Worm (Caenorhabditis elegans) whole organism, early embryonic: ENCODE measurements around the gene C33F10.12.

Experiments
- B0310.2 ChIP-seq: sonication (generic microtip); optimal IDR thresholded peaks from 2 replicates; lab custom pipeline; 2016; ENCODE audit warnings: mild to moderate bottlenecking, missing genetic modification characterization, missing compliant biosample characterization
- F13C5.2 ChIP-seq: sonication (generic microtip); optimal IDR thresholded peaks from 2 replicates; lab custom pipeline; 2017; ENCODE audit warnings: mild to moderate bottlenecking, missing genetic modification characterization, inconsistent platforms, missing compliant biosample characterization
- aly-1 ChIP-seq: sonication (generic microtip); optimal IDR thresholded peaks from 2 replicates; lab custom pipeline; 2016; ENCODE audit warnings: missing genetic modification characterization, missing compliant biosample characterization
- ama-1 ChIP-seq: fragments of 150-350 bp; optimal IDR thresholded peaks from 2 replicates; lab custom pipeline; 2014
- ceh-13 ChIP-seq: fragments of 200-800 bp; sonication (Bioruptor generic); optimal IDR thresholded peaks from 2 replicates; lab custom pipeline; 2018; ENCODE audit warnings: mild to moderate bottlenecking, missing genetic modification characterization, missing compliant biosample characterization
- ceh-36 ChIP-seq: sonication (generic microtip); optimal IDR thresholded peaks from 2 replicates; lab custom pipeline; 2016; ENCODE audit warnings: missing genetic modification characterization, inconsistent platforms, missing compliant biosample characterization
- ets-7 ChIP-seq: sonication (generic microtip); optimal IDR thresholded peaks from 2 replicates; lab custom pipeline; 2016; ENCODE audit warnings: missing genotype, missing genetic modification characterization, missing compliant biosample characterization
- flt-1 ChIP-seq: fragments of 200-800 bp; sonication (Bioruptor generic); IDR thresholded peaks from 2 replicates; pipeline ENCODE4 v1.3.6; 2022; ENCODE audit warnings: missing genetic modification characterization, missing compliant biosample characterization
- hmbx-1 ChIP-seq: sonication (generic microtip); optimal IDR thresholded peaks from 2 replicates; lab custom pipeline; 2016; ENCODE audit warnings: mild to moderate bottlenecking, missing genetic modification characterization, missing compliant biosample characterization
- hmg-4 ChIP-seq: fragments of 200-800 bp; sonication (Bioruptor generic); optimal IDR thresholded peaks from 2 replicates; lab custom pipeline; 2018; ENCODE audit warnings: mild to moderate bottlenecking, missing genetic modification characterization, missing compliant biosample characterization
- hnd-1 ChIP-seq: sonication (generic microtip); optimal IDR thresholded peaks from 2 replicates; lab custom pipeline; 2016; ENCODE audit warnings: missing genetic modification characterization, missing compliant biosample characterization
- pes-1 ChIP-seq: fragments of 200-800 bp; sonication (Bioruptor generic); IDR thresholded peaks from 2 replicates; pipeline ENCODE4 v1.3.6; 2022; ENCODE audit warnings: missing genetic modification reagents, missing genetic modification characterization, missing compliant biosample characterization
- scrt-1 ChIP-seq: fragments of 200-800 bp; sonication (Bioruptor generic); IDR thresholded peaks from 2 replicates; pipeline ENCODE4 v1.3.6; 2022; ENCODE audit warnings: missing genetic modification characterization, missing compliant biosample characterization
- sea-1 ChIP-seq: fragments of 200-800 bp; sonication (Bioruptor generic); conservative IDR thresholded peaks from 2 replicates; pipeline ENCODE4 v1.3.6; 2022; ENCODE audit warnings: missing genetic modification characterization, missing compliant biosample characterization
- tbx-11 ChIP-seq: fragments of 200-800 bp; sonication (Bioruptor generic); IDR thresholded peaks from 2 replicates; pipeline ENCODE4 v1.3.6; 2022; ENCODE audit warnings: missing genetic modification characterization, missing compliant biosample characterization
- tbx-37 ChIP-seq: fragments of 200-800 bp; sonication (Bioruptor generic); conservative IDR thresholded peaks from 2 replicates; pipeline ENCODE4 v1.3.6; 2022; ENCODE audit warnings: missing genetic modification reagents, missing genetic modification characterization, missing compliant biosample characterization
- tra-4 ChIP-seq: sonication (generic microtip); optimal IDR thresholded peaks from 2 replicates; lab custom pipeline; 2017; ENCODE audit warnings: missing genetic modification characterization, missing compliant biosample characterization

The C33F10.12 gene

DNA sequence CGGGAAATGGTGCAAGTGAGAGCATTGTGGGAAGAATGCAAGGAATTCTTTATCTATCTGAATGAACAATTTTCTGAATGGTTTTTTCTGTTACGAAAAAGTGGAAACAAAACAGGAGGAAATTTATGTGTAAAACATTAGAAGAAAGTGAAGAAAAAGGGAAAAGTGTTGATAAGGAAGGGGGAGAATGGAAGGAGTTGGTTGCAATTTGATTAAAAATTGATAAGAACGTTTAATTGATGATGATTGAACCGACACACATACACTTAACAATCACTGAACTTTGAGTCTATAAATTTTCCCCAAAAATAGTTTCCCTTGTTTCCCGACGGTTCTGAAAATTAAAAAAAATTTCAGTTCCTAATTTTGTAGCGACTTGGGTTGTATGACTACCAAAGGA, 34.6 kb downstream of the C33F10.12 start:
- no peak for TF ChIP-seq hnd-1
- TF ChIP-seq flt-1 (GFP tag; lab: Robert Waterston, UW): no peak

ce11 chrII:4800524-4800923, 37.0 kb downstream of the C33F10.12 start:
- no peak for TF ChIP-seq ama-1 (lab: Kevin White, UChicago)
- no peak for TF ChIP-seq hmbx-1 (tag; lab: Kevin White, UChicago)
- no peak for TF ChIP-seq flt-1 (GFP tag; lab: Robert Waterston, UW)
- TF ChIP-seq ets-7 (tag; lab: Kevin White, UChicago): no peak
- no peak for TF ChIP-seq aly-1
- no peak for TF ChIP-seq B0310.2 (tag; lab: Kevin White, UChicago)
- no peak for TF ChIP-seq ceh-13 (GFP tag; lab: Kevin White, UChicago)
- TF ChIP-seq tbx-37: no peak
- TF ChIP-seq ceh-36 (tag; lab: Kevin White, UChicago): no peak
- no peak for TF ChIP-seq tra-4 (tag; lab: Kevin White, UChicago)
- TF ChIP-seq F13C5.2 (tag; lab: Kevin White, UChicago): no peak
- no peak for TF ChIP-seq tbx-11 (GFP tag; lab: Robert Waterston, UW)
- TF ChIP-seq hnd-1: no peak
- TF ChIP-seq pes-1 (GFP tag; lab: Robert Waterston, UW): no peak

ce11 chrII:4797071-4797470, 40.5 kb downstream of the C33F10.12 start, which contains the start of gene C33F10.14:
Gene C33F10.14, plus strand, starts transcription at chrII:4797371.
- no peak for TF ChIP-seq ama-1 (lab: Kevin White, UChicago)
- TF ChIP-seq hmg-4 (GFP tag; lab: Kevin White, UChicago): no peak
- no peak for TF ChIP-seq sea-1 (GFP tag; lab: Robert Waterston, UW)
- TF ChIP-seq flt-1 (GFP tag; lab: Robert Waterston, UW): no peak
- no peak for TF ChIP-seq B0310.2 (tag; lab: Kevin White, UChicago)
- no peak for TF ChIP-seq hnd-1
- TF ChIP-seq pes-1 (GFP tag; lab: Robert Waterston, UW): no peak
- TF ChIP-seq hmbx-1 (tag; lab: Kevin White, UChicago): no peak
- no peak for TF ChIP-seq F13C5.2 (tag; lab: Kevin White, UChicago)
- TF ChIP-seq ceh-36 (tag; lab: Kevin White, UChicago): no peak
- no peak for TF ChIP-seq ceh-13 (GFP tag; lab: Kevin White, UChicago)
- TF ChIP-seq tbx-11 (GFP tag; lab: Robert Waterston, UW): no peak
- no peak for TF ChIP-seq aly-1
- TF ChIP-seq scrt-1 (GFP tag; lab: Robert Waterston, UW): no peak
- TF ChIP-seq ets-7 (tag; lab: Kevin White, UChicago): no peak
- TF ChIP-seq tra-4 (tag; lab: Kevin White, UChicago): no peak
- no peak for TF ChIP-seq tbx-37

DNA sequence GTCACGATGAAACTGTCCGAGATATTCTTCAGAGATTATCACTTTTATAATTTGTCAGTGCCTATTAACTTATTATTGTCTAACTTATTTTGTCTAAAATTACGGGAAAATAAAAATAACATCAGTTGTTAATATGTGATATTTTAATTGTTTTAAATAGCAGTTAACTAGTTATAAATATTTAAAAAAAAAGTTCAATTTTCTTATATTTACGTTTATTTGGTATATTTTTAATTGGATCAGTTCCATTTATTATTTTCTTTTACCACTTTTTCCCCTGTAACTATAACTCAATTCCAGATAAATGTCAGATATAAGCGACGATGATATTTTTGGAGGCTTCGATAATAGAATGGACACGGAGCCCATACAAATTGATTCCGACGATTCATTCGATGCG, 42.1 kb downstream of the C33F10.12 start, which contains the start of gene C33F10.4:
TSS of gene C33F10.4 (plus strand) at position 301 of the 400 bp plus-strand sequence.
- TF ChIP-seq aly-1 (no peak), hmbx-1 (tag; lab: Kevin White, UChicago) (no peak), scrt-1 (GFP tag; lab: Robert Waterston, UW) (no peak), ceh-13 (GFP tag; lab: Kevin White, UChicago) (no peak), hnd-1 (no peak), tra-4 (tag; lab: Kevin White, UChicago) (no peak), ceh-36 (tag; lab: Kevin White, UChicago) (no peak), hmg-4 (GFP tag; lab: Kevin White, UChicago) (no peak), flt-1 (GFP tag; lab: Robert Waterston, UW) (no peak), ets-7 (tag; lab: Kevin White, UChicago) (no peak), pes-1 (GFP tag; lab: Robert Waterston, UW) (no peak), F13C5.2 (tag; lab: Kevin White, UChicago) (no peak), ama-1 (lab: Kevin White, UChicago) (no peak), tbx-37 (no peak), tbx-11 (GFP tag; lab: Robert Waterston, UW) (no peak)

DNA sequence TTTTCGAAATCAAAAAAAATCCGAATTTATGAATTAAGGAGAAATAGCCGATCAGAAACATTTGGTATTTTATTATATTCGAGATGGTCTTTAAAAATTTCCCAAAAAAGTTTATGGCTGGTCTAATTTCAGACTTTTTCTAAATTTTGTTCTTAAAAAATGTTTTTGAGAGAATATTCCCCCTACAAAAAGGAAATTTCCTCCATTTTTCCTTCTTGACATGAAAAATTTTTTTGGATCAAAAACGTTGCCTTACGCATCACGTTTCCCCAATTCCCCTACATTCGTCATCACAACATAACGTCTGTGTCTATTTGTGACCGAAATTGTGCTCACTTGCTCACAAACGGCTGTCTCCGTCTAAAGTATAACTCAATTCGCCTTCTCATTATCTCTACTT, 44.2 kb downstream of the C33F10.12 start:
- no peak for TF ChIP-seq ceh-13 (GFP tag; lab: Kevin White, UChicago)
- TF ChIP-seq B0310.2 (tag; lab: Kevin White, UChicago): no peak

DNA sequence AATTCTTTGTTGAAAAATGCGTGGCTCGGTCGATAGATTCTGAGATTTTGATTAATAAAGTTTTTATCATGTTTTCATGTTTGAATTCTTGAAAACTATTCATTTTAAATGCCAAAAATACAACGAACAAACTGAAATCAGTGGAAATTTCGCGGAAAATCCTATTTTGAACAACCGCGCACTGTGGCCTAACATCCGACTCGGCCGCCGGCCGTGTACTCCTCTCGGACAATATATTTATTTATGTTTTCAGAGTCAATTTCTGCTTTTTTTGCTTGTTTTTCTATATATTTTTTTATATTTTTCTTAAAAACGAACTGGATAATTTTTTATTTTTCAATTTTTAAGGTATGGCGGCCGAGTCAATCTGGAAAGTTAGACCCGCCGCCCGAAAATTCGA, 46.3 kb downstream of the C33F10.12 start, which contains the start of gene F26G1.1:
TSS of gene F26G1.1 (plus strand) at position 347 of the 400 bp plus-strand sequence.
- TF ChIP-seq tbx-11 (GFP tag; lab: Robert Waterston, UW) (no peak), tra-4 (tag; lab: Kevin White, UChicago) (no peak), aly-1 (no peak), hmg-4 (GFP tag; lab: Kevin White, UChicago) (peak; percentile 59), ceh-13 (GFP tag; lab: Kevin White, UChicago) (no peak), hmbx-1 (tag; lab: Kevin White, UChicago) (no peak), F13C5.2 (tag; lab: Kevin White, UChicago) (peak; percentile 24), tbx-37 (peak; percentile 78)

DNA sequence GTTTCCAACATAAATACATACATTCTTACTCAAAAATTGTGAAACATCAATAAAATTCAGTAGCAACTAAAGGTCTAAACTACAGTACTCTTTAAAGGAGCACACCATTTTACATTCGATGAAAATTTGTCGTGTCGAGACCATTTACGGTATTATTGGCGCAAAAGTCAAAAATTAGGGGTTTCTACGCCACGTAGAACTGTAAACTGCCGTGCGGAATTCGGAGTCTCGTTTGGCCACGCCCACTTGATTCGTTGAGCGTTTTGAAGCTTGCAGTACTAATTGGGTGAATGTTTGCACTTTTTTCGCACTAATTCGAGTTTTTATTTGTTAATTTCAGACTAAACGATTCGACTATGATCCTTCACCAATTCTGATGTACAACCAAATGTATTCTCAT, 46.9 kb downstream of the C33F10.12 start:
- TF ChIP-seq aly-1 (no peak), ceh-36 (tag; lab: Kevin White, UChicago) (no peak), ama-1 (lab: Kevin White, UChicago) (no peak), ceh-13 (GFP tag; lab: Kevin White, UChicago) (no peak), tbx-11 (GFP tag; lab: Robert Waterston, UW) (no peak), tra-4 (tag; lab: Kevin White, UChicago) (no peak), F13C5.2 (tag; lab: Kevin White, UChicago) (no peak), tbx-37 (no peak)

DNA sequence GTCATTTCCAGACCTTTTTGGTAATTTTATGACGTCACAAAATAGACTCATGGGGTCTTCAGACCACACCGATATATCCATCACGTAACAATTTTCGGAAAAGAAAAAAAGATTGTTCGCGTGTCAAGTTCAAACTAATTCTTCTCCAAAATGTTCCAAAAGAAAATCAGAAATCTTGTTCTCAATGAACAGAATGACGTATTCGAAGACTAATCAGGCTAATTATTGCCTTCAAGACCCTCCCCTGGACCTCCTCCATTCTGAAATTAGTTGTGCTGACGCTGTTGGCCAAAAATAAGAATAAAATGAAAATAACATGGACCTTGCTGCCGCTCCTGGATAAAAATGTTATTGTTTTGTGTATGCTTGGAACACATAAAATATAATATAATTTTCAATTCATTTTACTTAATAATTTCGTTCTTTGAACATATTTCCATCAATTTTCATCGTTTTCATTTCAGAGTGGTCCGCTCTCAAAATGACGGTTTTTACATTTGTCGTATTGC, 47.7 kb downstream of the C33F10.12 start, which contains the start of gene F26G1.15:
TSS of gene F26G1.15 (plus strand) at position 459 of the 509 bp plus-strand sequence.
- TF ChIP-seq pes-1 (GFP tag; lab: Robert Waterston, UW): no peak
- no peak for TF ChIP-seq hmg-4 (GFP tag; lab: Kevin White, UChicago)
